Worm (Caenorhabditis elegans) whole organism, L4 larva: ENCODE data around the gene R151.10.

Experiments used
- F10B5.3 ChIP-seq: sonication (generic microtip); optimal IDR thresholded peaks from 2 replicates; lab custom pipeline; 2016; ENCODE audit warnings: mild to moderate bottlenecking, missing genetic modification characterization, missing compliant biosample characterization
- F37D6.2 ChIP-seq: sonication (generic microtip); optimal IDR thresholded peaks from 2 replicates; lab custom pipeline; 2016; ENCODE audit warnings: mild to moderate bottlenecking, missing genetic modification characterization, missing compliant biosample characterization
- F44E2.7 ChIP-seq: fragments of 200-800 bp; sonication (Bioruptor generic); IDR thresholded peaks from 2 replicates; pipeline ENCODE4 v2.1.2; 2022; ENCODE audit warnings: missing genetic modification characterization, missing compliant biosample characterization
- F49E8.2 ChIP-seq: sonication (generic microtip); optimal IDR thresholded peaks from 2 replicates; lab custom pipeline; 2016; ENCODE audit warnings: missing compliant biosample characterization, mild to moderate bottlenecking, missing genetic modification characterization, borderline replicate concordance
- R02D3.7 ChIP-seq: fragments of 150-350 bp; sonication (generic microtip); optimal IDR thresholded peaks from 3 replicates; lab custom pipeline; 2014; ENCODE audit warnings: missing biosample characterization, missing genetic modification characterization
- T20F7.1 ChIP-seq: fragments of 200-800 bp; sonication (Bioruptor generic); optimal IDR thresholded peaks from 2 replicates; lab custom pipeline; 2018; ENCODE audit warnings: mild to moderate bottlenecking, missing genetic modification characterization, missing compliant biosample characterization
- Y105C5A.15 ChIP-seq: fragments of 200-800 bp; sonication (Bioruptor generic); IDR thresholded peaks from 2 replicates; pipeline ENCODE4 v1.3.6; 2022; ENCODE audit warnings: missing genetic modification characterization, missing compliant biosample characterization
- Y75B8A.6 ChIP-seq: fragments of 200-800 bp; sonication (Bioruptor generic); IDR thresholded peaks from 2 replicates; pipeline ENCODE4 v1.3.6; 2022; ENCODE audit warnings: missing genetic modification reagents, missing genetic modification characterization, missing compliant biosample characterization
- ZK337.2 ChIP-seq: fragments of 200-800 bp; sonication (Bioruptor generic); IDR thresholded peaks from 2 replicates; pipeline ENCODE4 v1.3.6; 2022; ENCODE audit warnings: missing genetic modification reagents, missing genetic modification characterization, missing compliant biosample characterization
- aly-2 ChIP-seq: sonication (generic microtip); optimal IDR thresholded peaks from 2 replicates; lab custom pipeline; 2018; ENCODE audit warnings: missing biosample characterization, missing genetic modification characterization
- ama-1 ChIP-seq: fragments of 150-350 bp; optimal IDR thresholded peaks from 2 replicates; lab custom pipeline; 2014; ENCODE audit warnings: inconsistent platforms, mixed read lengths
- arid-1 ChIP-seq: fragments of 200-800 bp; sonication (Bioruptor generic); conservative IDR thresholded peaks from 2 replicates; pipeline ENCODE4 v1.3.6; 2022; ENCODE audit warnings: missing genetic modification reagents, missing genetic modification characterization, missing compliant biosample characterization
- attf-4 ChIP-seq: sonication (generic microtip); optimal IDR thresholded peaks from 3 replicates; lab custom pipeline; 2017; ENCODE audit warnings: missing biosample characterization, missing genetic modification characterization
- ceh-20 ChIP-seq: fragments of 200-800 bp; sonication (Bioruptor generic); IDR thresholded peaks from 2 replicates; pipeline ENCODE4 v1.3.6; 2022; ENCODE audit warnings: missing genetic modification reagents, missing genetic modification characterization, missing compliant biosample characterization
- ceh-44 ChIP-seq: fragments of 200-800 bp; sonication (Bioruptor generic); IDR thresholded peaks from 2 replicates; pipeline ENCODE4 v1.3.6; 2022; ENCODE audit warnings: missing genetic modification reagents, missing genetic modification characterization, missing compliant biosample characterization
- ces-1 ChIP-seq: fragments of 150-350 bp; sonication (generic microtip); optimal IDR thresholded peaks from 4 replicates; lab custom pipeline; 2014; ENCODE audit warnings: missing biosample characterization, missing genetic modification reagents, missing genetic modification characterization
- cey-2 ChIP-seq: sonication (generic microtip); optimal IDR thresholded peaks from 3 replicates; lab custom pipeline; 2017; ENCODE audit warnings: missing genetic modification characterization, mild to moderate bottlenecking, missing compliant biosample characterization, antibody characterized with exemption, borderline replicate concordance; ENCODE audit not compliant: insufficient read depth
- ctbp-1 ChIP-seq: fragments of 200-800 bp; sonication (Bioruptor generic); IDR thresholded peaks from 2 replicates; pipeline ENCODE4 v1.3.6; 2022; ENCODE audit warnings: missing genetic modification reagents, missing genetic modification characterization, missing compliant biosample characterization
- daf-12 ChIP-seq: fragments of 150-350 bp; optimal IDR thresholded peaks from 2 replicates; lab custom pipeline; 2014; ENCODE audit warnings: missing biosample characterization, missing genetic modification reagents, missing genetic modification characterization
- daf-8 ChIP-seq: fragments of 200-800 bp; sonication (Bioruptor generic); IDR thresholded peaks from 2 replicates; pipeline ENCODE4 v1.3.6; 2022; ENCODE audit warnings: missing genetic modification characterization, missing compliant biosample characterization
- dmd-6 ChIP-seq: fragments of 200-800 bp; sonication (Bioruptor generic); IDR thresholded peaks from 2 replicates; pipeline ENCODE4 v1.3.6; 2022; ENCODE audit warnings: missing genetic modification reagents, missing genetic modification characterization, missing compliant biosample characterization
- dpl-1 ChIP-seq: fragments of 150-350 bp; optimal IDR thresholded peaks from 2 replicates; lab custom pipeline; 2014; ENCODE audit warnings: missing biosample characterization, missing genetic modification reagents, missing genetic modification characterization
- duxl-1 ChIP-seq: sonication (generic microtip); optimal IDR thresholded peaks from 2 replicates; lab custom pipeline; 2016; ENCODE audit warnings: mild to moderate bottlenecking, missing genetic modification characterization, moderate library complexity, missing compliant biosample characterization; ENCODE audit not compliant: poor library complexity
- dve-1 ChIP-seq: sonication (generic microtip); optimal IDR thresholded peaks from 2 replicates; lab custom pipeline; 2017; ENCODE audit warnings: antibody characterized with exemption, mild to moderate bottlenecking, missing genetic modification characterization, missing compliant biosample characterization; ENCODE audit not compliant: insufficient read depth
- egl-27 ChIP-seq: sonication (generic microtip); optimal IDR thresholded peaks from 3 replicates; lab custom pipeline; 2017; ENCODE audit warnings: missing biosample characterization, missing genetic modification reagents, missing genetic modification characterization
- fos-1 ChIP-seq: fragments of 150-350 bp; optimal IDR thresholded peaks from 2 replicates; lab custom pipeline; 2014; ENCODE audit warnings: missing biosample characterization, missing genetic modification characterization
- gei-8 ChIP-seq: fragments of 200-800 bp; sonication (Bioruptor generic); optimal IDR thresholded peaks from 2 replicates; lab custom pipeline; 2018; ENCODE audit warnings: mild to moderate bottlenecking, missing genetic modification characterization, missing compliant biosample characterization
- hlh-11 ChIP-seq: fragments of 200-800 bp; sonication (Bioruptor generic); optimal IDR thresholded peaks from 2 replicates; lab custom pipeline; 2018; ENCODE audit warnings: mild to moderate bottlenecking, missing genetic modification characterization, missing compliant biosample characterization
- hlh-30 ChIP-seq: sonication (generic microtip); optimal IDR thresholded peaks from 2 replicates; lab custom pipeline; 2017; ENCODE audit warnings: antibody characterized with exemption, mild to moderate bottlenecking, missing genetic modification characterization, missing compliant biosample characterization; ENCODE audit not compliant: insufficient read depth
- lim-7 ChIP-seq: fragments of 200-800 bp; sonication (Bioruptor generic); IDR thresholded peaks from 2 replicates; pipeline ENCODE4 v1.3.6; 2022; ENCODE audit warnings: missing genetic modification characterization, missing compliant biosample characterization
- lin-15B ChIP-seq: fragments of 150-350 bp; sonication (generic microtip); optimal IDR thresholded peaks from 3 replicates; lab custom pipeline; 2014; ENCODE audit warnings: missing biosample characterization, missing genetic modification characterization
- lin-29 ChIP-seq: fragments of 200-800 bp; sonication (Bioruptor generic); IDR thresholded peaks from 2 replicates; pipeline ENCODE4 v1.3.6; 2022; ENCODE audit warnings: missing genetic modification reagents, missing genetic modification characterization, missing compliant biosample characterization
- lsy-2 ChIP-seq, 2 experiments: fragments of 150-350 bp in 1 of 2; sonication (generic microtip) in 1 of 2; optimal IDR thresholded peaks; 2 replicates each; lab custom pipeline; 2014 to 2017; ENCODE audit warnings: missing biosample characterization in 2 of 2, missing genetic modification characterization in 2 of 2
- madf-5 ChIP-seq, 2 experiments: fragments of 200-800 bp; sonication (Bioruptor generic); IDR thresholded peaks; 2 replicates each; pipeline ENCODE4 v1.3.6; 2022; ENCODE audit warnings: missing compliant biosample characterization in 2 of 2, missing genetic modification characterization in 2 of 2
- madf-9 ChIP-seq: fragments of 200-800 bp; sonication (Bioruptor generic); conservative IDR thresholded peaks from 2 replicates; pipeline ENCODE4 v1.3.6; 2022; ENCODE audit warnings: missing genetic modification reagents, missing genetic modification characterization, missing compliant biosample characterization
- nhr-11 ChIP-seq: fragments of 150-350 bp; optimal IDR thresholded peaks from 2 replicates; lab custom pipeline; 2014; ENCODE audit warnings: missing biosample characterization, missing genetic modification characterization
- nhr-25 ChIP-seq: sonication (generic microtip); optimal IDR thresholded peaks from 2 replicates; lab custom pipeline; 2017; ENCODE audit warnings: missing genetic modification characterization, mild to moderate bottlenecking, missing compliant biosample characterization, antibody characterized with exemption, moderate library complexity, borderline replicate concordance; ENCODE audit not compliant: insufficient read depth
- nhr-42 ChIP-seq: fragments of 200-800 bp; sonication (Bioruptor generic); IDR thresholded peaks from 2 replicates; pipeline ENCODE4 v1.3.6; 2022; ENCODE audit warnings: missing genetic modification characterization, missing compliant biosample characterization
- nhr-48 ChIP-seq: sonication (generic microtip); optimal IDR thresholded peaks from 2 replicates; lab custom pipeline; 2016; ENCODE audit warnings: mild to moderate bottlenecking, missing genetic modification characterization, missing compliant biosample characterization
- nhr-6 ChIP-seq: fragments of 150-350 bp; optimal IDR thresholded peaks from 2 replicates; lab custom pipeline; 2014; ENCODE audit warnings: missing biosample characterization, missing genetic modification characterization
- nhr-77 ChIP-seq: fragments of 150-350 bp; optimal IDR thresholded peaks from 2 replicates; lab custom pipeline; 2014; ENCODE audit warnings: missing biosample characterization, missing genetic modification characterization
- php-3 ChIP-seq: fragments of 200-800 bp; sonication (Bioruptor generic); IDR thresholded peaks from 2 replicates; pipeline ENCODE4 v1.3.6; 2022; ENCODE audit warnings: missing genetic modification reagents, missing genetic modification characterization, missing compliant biosample characterization
- set-16 ChIP-seq: fragments of 200-800 bp; sonication (Bioruptor generic); IDR thresholded peaks from 2 replicates; pipeline ENCODE4 v1.3.6; 2022; ENCODE audit warnings: missing genetic modification reagents, missing genetic modification characterization, missing compliant biosample characterization
- tra-1 ChIP-seq: fragments of 200-800 bp; sonication (Bioruptor generic); IDR thresholded peaks from 2 replicates; pipeline ENCODE4 v1.3.6; 2022; ENCODE audit warnings: missing genetic modification reagents, missing genetic modification characterization, missing compliant biosample characterization
- unc-39 ChIP-seq: sonication (generic microtip); optimal IDR thresholded peaks from 2 replicates; lab custom pipeline; 2017; ENCODE audit warnings: missing biosample characterization, missing genetic modification characterization
- unc-62 ChIP-seq, 3 experiments: fragments of 150-350 bp in 1 of 3; sonication (generic microtip); optimal IDR thresholded peaks in 2 of 3; peaks in 1 of 3; 1 replicate in 1 of 3; 2 replicates in 2 of 3; lab custom pipeline; 2014 to 2017; ENCODE audit warnings: missing biosample characterization in 3 of 3, missing genetic modification characterization in 3 of 3, missing genetic modification reagents in 3 of 3, missing genotype in 1 of 3
- vab-7 ChIP-seq: fragments of 200-800 bp; sonication (Bioruptor generic); IDR thresholded peaks from 2 replicates; pipeline ENCODE4 v1.3.6; 2022; ENCODE audit warnings: missing genetic modification reagents, missing genetic modification characterization, missing compliant biosample characterization
- zip-11 ChIP-seq: fragments of 200-800 bp; sonication (Bioruptor generic); IDR thresholded peaks from 2 replicates; pipeline ENCODE4 v1.3.6; 2022; ENCODE audit warnings: missing genetic modification characterization, missing compliant biosample characterization
- zip-2 ChIP-seq: fragments of 150-350 bp; optimal IDR thresholded peaks from 2 replicates; lab custom pipeline; 2014; ENCODE audit warnings: missing biosample characterization, missing genetic modification characterization
- ztf-7 ChIP-seq: fragments of 150-350 bp; optimal IDR thresholded peaks from 2 replicates; lab custom pipeline; 2014; ENCODE audit warnings: missing biosample characterization, missing genetic modification characterization

Gene R151.10

DNA sequence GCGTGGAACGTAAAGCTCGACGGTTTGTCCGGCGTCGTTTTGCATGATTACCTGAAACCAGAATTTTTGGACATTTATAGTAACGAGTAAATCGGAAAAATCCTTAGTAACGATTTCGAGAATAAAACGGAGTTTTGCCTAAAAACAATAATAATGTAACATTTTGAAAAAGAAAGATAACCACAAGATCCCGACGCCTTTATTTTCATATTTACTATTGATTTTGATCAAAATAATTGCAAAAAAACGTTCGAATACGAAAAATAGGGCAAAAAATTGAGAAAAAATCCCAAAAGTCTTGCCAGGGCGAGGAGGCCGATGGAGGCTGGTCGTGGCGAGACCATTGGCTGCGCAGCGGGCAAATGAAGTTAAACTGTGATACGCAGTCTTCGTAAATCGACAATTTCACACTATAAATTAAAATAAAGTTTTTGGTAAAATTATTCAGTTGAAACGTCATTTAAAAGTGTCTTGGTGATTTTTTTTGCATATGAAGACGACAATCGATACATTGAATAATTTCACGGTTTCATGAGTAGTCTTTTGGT lies 41.1 kb downstream of the R151.10 start, which contains the start of gene rps-21 (continued):
- TF ChIP-seq lim-7 (GFP tag; lab: Robert Waterston, UW), result no peak
- no peak for TF ChIP-seq daf-12 (tag; lab: Kevin White, UChicago)
- TF ChIP-seq F49E8.2 (tag; lab: Kevin White, UChicago), result no peak
- TF ChIP-seq nhr-11 (tag; lab: Kevin White, UChicago), result peak; percentile 91
- peak; percentile 9 to 92 for TF ChIP-seq lsy-2 (tag; optimal IDR thresholded peaks at IDR 0.05; lab: Kevin White, UChicago)
- peak; percentile 11 for TF ChIP-seq nhr-48 (tag; lab: Kevin White, UChicago)
- TF ChIP-seq egl-27 (tag; lab: Kevin White, UChicago), result no peak
- no peak for TF ChIP-seq ztf-7
- TF ChIP-seq arid-1 (GFP tag; lab: Robert Waterston, UW), result 0 out of 2 replicates have a peak, but pooled peaks have one; percentile 23
- no peak for TF ChIP-seq daf-8 (GFP tag; lab: Robert Waterston, UW)
- TF ChIP-seq ZK337.2 (GFP tag; lab: Robert Waterston, UW), result no peak
- no peak for TF ChIP-seq Y75B8A.6 (GFP tag; lab: Robert Waterston, UW)
- no peak for TF ChIP-seq ama-1 (lab: Kevin White, UChicago)
- TF ChIP-seq unc-39 (tag; lab: Kevin White, UChicago), result no peak
- peak; percentile 84 for TF ChIP-seq R02D3.7 (tag; lab: Kevin White, UChicago)
- TF ChIP-seq ceh-20 (GFP tag; lab: Robert Waterston, UW), result peak; percentile 48; the same call in 1 of the 2 replicates
- peak; percentile 78 for TF ChIP-seq T20F7.1
- no peak for TF ChIP-seq zip-11 (GFP tag; lab: Robert Waterston, UW)
- TF ChIP-seq madf-5 (GFP tag; IDR thresholded peaks at IDR 0.05; lab: Robert Waterston, UW), result no peak
- TF ChIP-seq nhr-6, result peak; percentile 77
- no peak for TF ChIP-seq ctbp-1 (GFP tag; lab: Robert Waterston, UW)
- TF ChIP-seq lin-15B, result no peak
- no peak for TF ChIP-seq gei-8
- peak in 1 of 2 experiments; percentile 77 for TF ChIP-seq unc-62 (GFP tag; optimal IDR thresholded peaks at IDR 0.05 in 1 of 2; lab: Kevin White, UChicago)
- TF ChIP-seq unc-62 (tag; optimal IDR thresholded peaks at IDR 0.05; lab: Kevin White, UChicago), result no peak
- no peak for TF ChIP-seq duxl-1 (tag; lab: Kevin White, UChicago)
- no peak for TF ChIP-seq aly-2 (tag; lab: Kevin White, UChicago)
- TF ChIP-seq tra-1 (GFP tag; lab: Robert Waterston, UW), result 0 out of 2 replicates have a peak, but pooled peaks have one; percentile 30
- peak; percentile 49 for TF ChIP-seq nhr-25 (tag; lab: Kevin White, UChicago)
- no peak for TF ChIP-seq lin-29 (GFP tag; lab: Robert Waterston, UW)
- TF ChIP-seq php-3 (GFP tag; lab: Robert Waterston, UW), result no peak
- TF ChIP-seq zip-2 (tag; lab: Kevin White, UChicago), result no peak
- TF ChIP-seq vab-7, result no peak
- peak; percentile 53; the same call in 1 of the 2 replicates for TF ChIP-seq dmd-6
- peak; percentile 64 for TF ChIP-seq nhr-77 (tag; lab: Kevin White, UChicago)
- no peak for TF ChIP-seq madf-9 (GFP tag; lab: Robert Waterston, UW)
- no peak for TF ChIP-seq ceh-44 (GFP tag; lab: Robert Waterston, UW)
- TF ChIP-seq dve-1 (tag; lab: Kevin White, UChicago), result peak; percentile 82
- TF ChIP-seq hlh-11, result peak; percentile 69
- TF ChIP-seq Y105C5A.15 (GFP tag; lab: Robert Waterston, UW), result no peak
- TF ChIP-seq F44E2.7, result no peak
- no peak for TF ChIP-seq fos-1 (tag; lab: Kevin White, UChicago)
- TF ChIP-seq set-16 (GFP tag; lab: Robert Waterston, UW), result no peak; the same call in 1 of the 2 replicates
- peak; percentile 39 for TF ChIP-seq F37D6.2 (tag; lab: Kevin White, UChicago)
- peak; percentile 77 for TF ChIP-seq hlh-30
- no peak for TF ChIP-seq nhr-42 (GFP tag; lab: Robert Waterston, UW)
- peak; percentile 67 for TF ChIP-seq ces-1 (GFP tag; lab: Kevin White, UChicago)
- no peak for TF ChIP-seq attf-4 (tag; lab: Kevin White, UChicago)
- no peak for TF ChIP-seq cey-2 (tag; lab: Kevin White, UChicago)
- peak; percentile 82 for TF ChIP-seq dpl-1 (GFP tag; lab: Kevin White, UChicago)
- TF ChIP-seq F10B5.3 (tag; lab: Kevin White, UChicago), result no peak
